Worm (Caenorhabditis elegans) whole organism, L4 larva: ENCODE data around the gene C47E8.4.

Source experiments
- ceh-82 ChIP-seq: sonication (generic microtip); optimal IDR thresholded peaks from 2 replicates; lab custom pipeline; 2017; ENCODE audit warnings: missing biosample characterization, missing genetic modification characterization
- nhr-25 ChIP-seq: sonication (generic microtip); optimal IDR thresholded peaks from 2 replicates; lab custom pipeline; 2017; ENCODE audit warnings: missing genetic modification characterization, mild to moderate bottlenecking, missing compliant biosample characterization, antibody characterized with exemption, moderate library complexity, borderline replicate concordance; ENCODE audit not compliant: insufficient read depth
- nhr-77 ChIP-seq: fragments of 150-350 bp; optimal IDR thresholded peaks from 2 replicates; lab custom pipeline; 2014; ENCODE audit warnings: missing biosample characterization, missing genetic modification characterization

DNA sequence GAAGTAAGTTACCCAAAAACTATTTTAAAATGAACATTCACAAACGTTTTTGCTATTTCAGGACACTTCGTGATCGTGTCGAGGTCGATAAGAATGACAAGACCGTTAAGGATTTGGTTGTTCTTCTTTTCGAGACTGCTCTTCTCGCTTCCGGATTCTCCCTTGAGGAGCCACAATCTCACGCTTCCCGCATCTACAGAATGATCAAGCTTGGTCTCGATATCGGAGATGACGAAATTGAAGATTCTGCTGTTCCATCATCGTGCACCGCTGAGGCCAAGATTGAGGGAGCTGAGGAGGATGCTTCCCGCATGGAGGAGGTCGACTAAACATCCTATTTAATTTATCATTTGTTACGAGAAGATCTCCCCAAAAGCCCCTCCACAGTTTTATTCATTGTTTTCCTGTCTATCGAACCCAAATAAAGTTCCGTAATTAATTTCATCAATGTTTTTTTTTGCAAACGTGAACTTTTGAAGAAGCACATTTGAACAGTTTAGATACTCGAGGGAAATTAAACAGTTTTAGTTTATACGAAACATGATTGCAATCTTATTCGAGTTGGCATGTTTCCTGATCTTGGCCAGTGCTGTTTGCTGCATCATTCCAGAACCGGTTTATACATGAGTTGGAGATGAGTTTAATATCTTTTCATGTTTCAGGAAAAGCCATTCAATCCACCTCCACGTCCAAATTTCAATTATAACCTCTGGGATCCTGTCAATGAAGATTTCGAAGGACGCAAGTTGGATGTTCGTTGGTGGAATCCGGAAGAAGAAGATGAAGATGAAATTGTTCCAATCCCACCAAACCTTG lies 3.0 kb upstream of the C47E8.4 start, which contains the start of gene C47E8.11:
- TF ChIP-seq ceh-82 (tag; lab: Kevin White, UChicago) (no peak), nhr-25 (tag; lab: Kevin White, UChicago) (no peak), nhr-77 (tag; lab: Kevin White, UChicago) (no peak)
